Worm (Caenorhabditis elegans) whole organism, late embryonic: Measurements from ENCODE around the gene oig-4.

Experiments
- C38D4.7 ChIP-seq: fragments of 200-800 bp; sonication (Bioruptor generic); optimal IDR thresholded peaks from 2 replicates; lab custom pipeline; 2018; ENCODE audit warnings: mild to moderate bottlenecking, missing genetic modification characterization, moderate library complexity, missing compliant biosample characterization
- K02D7.2 ChIP-seq: sonication (generic microtip); optimal IDR thresholded peaks from 2 replicates; lab custom pipeline; 2017; ENCODE audit warnings: mild to moderate bottlenecking, missing genetic modification characterization, missing compliant biosample characterization
- ceh-45 ChIP-seq: fragments of 200-800 bp; sonication (Bioruptor generic); IDR thresholded peaks from 2 replicates; pipeline ENCODE4 v1.3.6; 2022; ENCODE audit warnings: missing genetic modification reagents, missing genetic modification characterization, missing compliant biosample characterization
- ceh-9 ChIP-seq: sonication (generic microtip); optimal IDR thresholded peaks from 2 replicates; lab custom pipeline; 2016; ENCODE audit warnings: mild to moderate bottlenecking, missing genetic modification characterization, inconsistent platforms, missing compliant biosample characterization
- madf-2 ChIP-seq: sonication (generic microtip); optimal IDR thresholded peaks from 2 replicates; lab custom pipeline; 2017; ENCODE audit warnings: missing genetic modification characterization, missing compliant biosample characterization
- nfya-1 ChIP-seq: sonication (generic microtip); optimal IDR thresholded peaks from 2 replicates; lab custom pipeline; 2017; ENCODE audit warnings: missing genetic modification characterization, mild to moderate bottlenecking, missing compliant biosample characterization, antibody characterized with exemption, moderate library complexity
- pha-4 ChIP-seq: fragments of 150-350 bp; optimal IDR thresholded peaks from 2 replicates; lab custom pipeline; 2018; ENCODE audit warnings: missing biosample characterization, missing genetic modification reagents, missing genetic modification characterization
- tbx-2 ChIP-seq: sonication (generic microtip); optimal IDR thresholded peaks from 2 replicates; lab custom pipeline; 2016; ENCODE audit warnings: missing genetic modification characterization, missing compliant biosample characterization
- tbx-7 ChIP-seq: sonication (generic microtip); optimal IDR thresholded peaks from 2 replicates; lab custom pipeline; 2016; ENCODE audit warnings: missing genotype, missing genetic modification characterization, missing compliant biosample characterization

DNA sequence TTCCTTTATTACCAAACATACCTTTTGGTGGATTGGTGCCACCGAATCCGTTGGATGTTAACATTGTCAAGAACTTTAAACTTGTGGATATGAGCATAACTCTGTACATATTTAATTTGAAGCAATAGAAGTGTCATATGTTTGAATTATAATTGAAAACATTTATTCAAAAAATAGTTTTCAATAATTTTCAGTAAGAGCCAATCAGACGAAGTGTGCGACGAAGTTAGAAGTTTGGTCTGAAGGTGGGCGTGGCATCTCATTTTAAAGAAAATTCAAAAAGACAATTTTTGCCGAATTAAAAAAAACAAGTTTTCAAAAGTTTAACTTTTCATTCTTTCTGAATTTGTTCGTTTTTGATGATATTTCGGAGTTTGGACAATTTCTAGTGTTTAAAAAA lies 18.5 kb upstream of the oig-4 start, which contains the start of gene syd-1:
- TF ChIP-seq tbx-7 (tag; lab: Kevin White, UChicago), result no peak
- no peak for TF ChIP-seq C38D4.7 (GFP tag; lab: Kevin White, UChicago)
- no peak for TF ChIP-seq K02D7.2 (tag; lab: Kevin White, UChicago)
- no peak for TF ChIP-seq nfya-1 (tag; lab: Kevin White, UChicago)
- TF ChIP-seq tbx-2 (tag; lab: Kevin White, UChicago), result no peak
- no peak for TF ChIP-seq ceh-45 (GFP tag; lab: Robert Waterston, UW)
- no peak for TF ChIP-seq ceh-9 (tag; lab: Kevin White, UChicago)
- no peak for TF ChIP-seq pha-4 (tag; lab: Kevin White, UChicago)
- no peak for TF ChIP-seq madf-2 (tag; lab: Kevin White, UChicago)
